Worm (Caenorhabditis elegans): Measurements from ENCODE around the gene ergi-1.
"Not testable (repeated sequence)": the region's sequence is repeated elsewhere in the genome, so short reads cannot be mapped to it uniquely, and the experiment has no call there.

DNA sequence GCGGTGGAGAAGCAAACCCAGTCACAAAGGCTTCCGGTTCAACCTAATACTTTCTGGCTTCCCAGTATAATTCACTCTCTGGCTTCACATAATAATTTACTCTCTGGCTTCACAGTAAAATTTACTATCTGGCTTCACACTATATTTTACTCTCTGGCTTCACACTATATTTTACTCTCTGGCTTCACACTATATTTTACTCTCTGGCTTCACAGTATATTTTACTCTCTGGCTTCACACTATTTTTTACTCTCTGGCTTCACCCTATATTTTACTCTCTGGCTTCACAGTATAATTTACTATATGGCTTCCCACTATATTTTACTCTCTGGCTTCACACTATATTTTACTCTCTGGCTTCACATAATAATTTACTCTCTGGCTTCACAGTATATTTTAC, 21.8 kb upstream of the ergi-1 start:
- TF ChIP-seq tab-1 (GFP tag; IDR thresholded peaks at IDR 0.05); flt-1 (GFP tag; IDR thresholded peaks at IDR 0.05); ref-1 (GFP tag; conservative IDR thresholded peaks at IDR 0.05); T22C8.4 (GFP tag; IDR thresholded peaks at IDR 0.05): not testable (repeated sequence)

Data from whole organism, midembryonic.